Worm (Caenorhabditis elegans): ENCODE measurements around the gene tbx-2.

DNA sequence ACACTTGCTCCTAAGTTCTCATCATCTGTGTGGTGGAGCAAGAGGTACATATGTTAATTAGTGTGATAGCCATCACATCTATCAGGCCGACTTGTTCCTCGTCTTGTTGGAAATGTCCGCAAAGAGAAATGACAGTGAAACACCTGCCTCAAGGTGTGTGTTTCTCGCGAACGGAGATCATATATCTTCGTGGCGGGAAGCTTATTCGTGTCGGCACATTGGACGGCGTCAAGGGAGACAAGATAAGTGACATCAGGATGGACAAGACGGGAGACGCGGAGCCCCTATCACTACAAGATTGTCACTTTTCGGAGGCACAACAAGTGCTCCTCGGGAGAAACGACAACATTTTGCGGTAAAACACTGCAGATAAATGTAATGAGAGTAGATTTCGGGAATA lies 3.7 kb upstream of the tbx-2 start:
- TF ChIP-seq R02D3.7 (tag; optimal IDR thresholded peaks at IDR 0.05) (no peak), nhr-77 (tag; optimal IDR thresholded peaks at IDR 0.05) (no peak), unc-62 (GFP tag; optimal IDR thresholded peaks at IDR 0.05) (no peak), ceh-82 (tag; optimal IDR thresholded peaks at IDR 0.05) (no peak), ceh-16 (tag; optimal IDR thresholded peaks at IDR 0.05) (no peak), sea-2 (GFP tag; optimal IDR thresholded peaks at IDR 0.05) (no peak)
